Worm (Caenorhabditis elegans) whole organism, late embryonic: ENCODE measurements around the gene W04H10.6.
A peak's percentile ranks its signal among the peaks of the same experiment; 100 is the strongest.

ENCODE experiments used
- C08G9.2 ChIP-seq: sonication (generic microtip); optimal IDR thresholded peaks from 2 replicates; lab custom pipeline; 2016; ENCODE audit warnings: mild to moderate bottlenecking, missing genetic modification characterization, moderate library complexity, missing compliant biosample characterization
- C38D4.7 ChIP-seq: fragments of 200-800 bp; sonication (Bioruptor generic); optimal IDR thresholded peaks from 2 replicates; lab custom pipeline; 2018; ENCODE audit warnings: mild to moderate bottlenecking, missing genetic modification characterization, moderate library complexity, missing compliant biosample characterization
- F13H6.1 ChIP-seq: sonication (generic microtip); optimal IDR thresholded peaks from 2 replicates; lab custom pipeline; 2016; ENCODE audit warnings: missing genetic modification characterization, missing compliant biosample characterization
- K09A11.1 ChIP-seq: sonication (generic microtip); optimal IDR thresholded peaks from 2 replicates; lab custom pipeline; 2017; ENCODE audit warnings: antibody characterized with exemption, mild to moderate bottlenecking, missing genetic modification characterization, missing compliant biosample characterization; ENCODE audit not compliant: insufficient read depth
- Y22D7AL.16 ChIP-seq: sonication (generic microtip); optimal IDR thresholded peaks from 2 replicates; lab custom pipeline; 2016; ENCODE audit warnings: missing genetic modification characterization, missing compliant biosample characterization
- ahr-1 ChIP-seq: sonication (generic microtip); optimal IDR thresholded peaks from 2 replicates; lab custom pipeline; 2016; ENCODE audit warnings: missing genetic modification characterization, missing compliant biosample characterization
- ceh-14 ChIP-seq: sonication (generic microtip); optimal IDR thresholded peaks from 2 replicates; lab custom pipeline; 2016; ENCODE audit warnings: missing genotype, missing genetic modification characterization, missing compliant biosample characterization
- ceh-2 ChIP-seq: sonication (generic microtip); optimal IDR thresholded peaks from 2 replicates; lab custom pipeline; 2016; ENCODE audit warnings: missing genotype, missing genetic modification characterization, missing compliant biosample characterization
- ceh-24 ChIP-seq: sonication (generic microtip); optimal IDR thresholded peaks from 2 replicates; lab custom pipeline; 2016; ENCODE audit warnings: mild to moderate bottlenecking, missing genetic modification characterization, missing compliant biosample characterization
- ceh-31 ChIP-seq: sonication (generic microtip); optimal IDR thresholded peaks from 2 replicates; lab custom pipeline; 2016; ENCODE audit warnings: missing genetic modification characterization, missing compliant biosample characterization
- ceh-45 ChIP-seq: fragments of 200-800 bp; sonication (Bioruptor generic); IDR thresholded peaks from 2 replicates; pipeline ENCODE4 v1.3.6; 2022; ENCODE audit warnings: missing genetic modification reagents, missing genetic modification characterization, missing compliant biosample characterization
- ceh-48 ChIP-seq: sonication (generic microtip); optimal IDR thresholded peaks from 2 replicates; lab custom pipeline; 2016; ENCODE audit warnings: missing genetic modification characterization, inconsistent platforms, missing compliant biosample characterization
- ceh-6 ChIP-seq: fragments of 200-800 bp; sonication (Bioruptor generic); optimal IDR thresholded peaks from 2 replicates; lab custom pipeline; 2018; ENCODE audit warnings: mild to moderate bottlenecking, missing genetic modification characterization, missing compliant biosample characterization
- ceh-9 ChIP-seq: sonication (generic microtip); optimal IDR thresholded peaks from 2 replicates; lab custom pipeline; 2016; ENCODE audit warnings: mild to moderate bottlenecking, missing genetic modification characterization, inconsistent platforms, missing compliant biosample characterization
- che-1 ChIP-seq: sonication (generic microtip); optimal IDR thresholded peaks from 2 replicates; lab custom pipeline; 2016; ENCODE audit warnings: mild to moderate bottlenecking, missing genetic modification characterization, missing compliant biosample characterization
- dve-1 ChIP-seq: sonication (generic microtip); optimal IDR thresholded peaks from 2 replicates; lab custom pipeline; 2017; ENCODE audit warnings: antibody characterized with exemption, mild to moderate bottlenecking, missing genetic modification characterization, missing compliant biosample characterization
- elt-2 ChIP-seq: sonication (generic microtip); optimal IDR thresholded peaks from 2 replicates; lab custom pipeline; 2016; ENCODE audit warnings: missing genetic modification reagents, missing genetic modification characterization, missing compliant biosample characterization
- eyg-1 ChIP-seq: sonication (generic microtip); optimal IDR thresholded peaks from 2 replicates; lab custom pipeline; 2016; ENCODE audit warnings: missing genotype, missing genetic modification characterization, missing compliant biosample characterization
- fkh-6 ChIP-seq: sonication (generic microtip); optimal IDR thresholded peaks from 2 replicates; lab custom pipeline; 2016; ENCODE audit warnings: missing genetic modification characterization, missing compliant biosample characterization
- gmeb-2 ChIP-seq: sonication (generic microtip); optimal IDR thresholded peaks from 2 replicates; lab custom pipeline; 2016; ENCODE audit warnings: missing genetic modification characterization, inconsistent platforms, missing compliant biosample characterization
- hlh-13 ChIP-seq: fragments of 200-800 bp; sonication (Bioruptor generic); optimal IDR thresholded peaks from 2 replicates; lab custom pipeline; 2018; ENCODE audit warnings: mild to moderate bottlenecking, missing genetic modification characterization, missing compliant biosample characterization
- hlh-30 ChIP-seq: sonication (generic microtip); optimal IDR thresholded peaks from 2 replicates; lab custom pipeline; 2017; ENCODE audit warnings: antibody characterized with exemption, missing genetic modification characterization, missing compliant biosample characterization; ENCODE audit not compliant: insufficient read depth
- hlh-6 ChIP-seq: sonication (generic microtip); optimal IDR thresholded peaks from 2 replicates; lab custom pipeline; 2016; ENCODE audit warnings: missing genotype, missing genetic modification characterization, missing compliant biosample characterization
- hlh-8 ChIP-seq: sonication (generic microtip); optimal IDR thresholded peaks from 2 replicates; lab custom pipeline; 2016; ENCODE audit warnings: missing genotype, missing genetic modification characterization, missing compliant biosample characterization
- lim-6 ChIP-seq: sonication (generic microtip); optimal IDR thresholded peaks from 2 replicates; lab custom pipeline; 2016; ENCODE audit warnings: missing genetic modification characterization, missing compliant biosample characterization
- lin-11 ChIP-seq: fragments of 200-800 bp; sonication (Bioruptor generic); optimal IDR thresholded peaks from 2 replicates; lab custom pipeline; 2018; ENCODE audit warnings: mild to moderate bottlenecking, missing genetic modification characterization, missing compliant biosample characterization
- madf-2 ChIP-seq: sonication (generic microtip); optimal IDR thresholded peaks from 2 replicates; lab custom pipeline; 2017; ENCODE audit warnings: missing genetic modification characterization, missing compliant biosample characterization
- nfya-1 ChIP-seq: sonication (generic microtip); optimal IDR thresholded peaks from 2 replicates; lab custom pipeline; 2017; ENCODE audit warnings: missing genetic modification characterization, mild to moderate bottlenecking, missing compliant biosample characterization, antibody characterized with exemption, moderate library complexity
- npax-4 ChIP-seq: sonication (generic microtip); optimal IDR thresholded peaks from 2 replicates; lab custom pipeline; 2016; ENCODE audit warnings: missing genetic modification characterization, missing compliant biosample characterization
- odd-2 ChIP-seq: sonication (generic microtip); optimal IDR thresholded peaks from 2 replicates; lab custom pipeline; 2017; ENCODE audit warnings: antibody characterized with exemption, mild to moderate bottlenecking, missing genetic modification characterization, missing compliant biosample characterization
- pag-3 ChIP-seq: sonication (generic microtip); optimal IDR thresholded peaks from 2 replicates; lab custom pipeline; 2016; ENCODE audit warnings: missing compliant biosample characterization, missing genetic modification characterization, borderline replicate concordance
- pat-9 ChIP-seq: fragments of 200-800 bp; sonication (Bioruptor generic); optimal IDR thresholded peaks from 2 replicates; lab custom pipeline; 2018; ENCODE audit warnings: mild to moderate bottlenecking, missing genetic modification characterization, moderate library complexity, missing compliant biosample characterization
- pha-2 ChIP-seq: sonication (generic microtip); optimal IDR thresholded peaks from 2 replicates; lab custom pipeline; 2017; ENCODE audit warnings: mild to moderate bottlenecking, missing genetic modification characterization, missing compliant biosample characterization
- pha-4 ChIP-seq: fragments of 150-350 bp; optimal IDR thresholded peaks from 2 replicates; lab custom pipeline; 2018; ENCODE audit warnings: missing biosample characterization, missing genetic modification reagents, missing genetic modification characterization
- pqm-1 ChIP-seq: sonication (generic microtip); optimal IDR thresholded peaks from 2 replicates; lab custom pipeline; 2016; ENCODE audit warnings: missing genetic modification characterization, missing compliant biosample characterization
- ref-2 ChIP-seq: sonication (generic microtip); optimal IDR thresholded peaks from 2 replicates; lab custom pipeline; 2016; ENCODE audit warnings: missing genetic modification characterization, missing compliant biosample characterization
- sdc-2 ChIP-seq: sonication (generic microtip); optimal IDR thresholded peaks from 2 replicates; lab custom pipeline; 2016; ENCODE audit warnings: missing genotype, missing genetic modification characterization, missing compliant biosample characterization
- sox-4 ChIP-seq: sonication (generic microtip); optimal IDR thresholded peaks from 2 replicates; lab custom pipeline; 2017; ENCODE audit warnings: mild to moderate bottlenecking, missing genetic modification characterization, inconsistent platforms, missing compliant biosample characterization
- tbx-2 ChIP-seq: sonication (generic microtip); optimal IDR thresholded peaks from 2 replicates; lab custom pipeline; 2016; ENCODE audit warnings: missing genetic modification characterization, missing compliant biosample characterization
- tbx-7 ChIP-seq: sonication (generic microtip); optimal IDR thresholded peaks from 2 replicates; lab custom pipeline; 2016; ENCODE audit warnings: missing genotype, missing genetic modification characterization, missing compliant biosample characterization
- ttx-3 ChIP-seq: sonication (generic microtip); optimal IDR thresholded peaks from 2 replicates; lab custom pipeline; 2016; ENCODE audit warnings: missing genetic modification reagents, missing genetic modification characterization, missing compliant biosample characterization
- unc-42 ChIP-seq: sonication (generic microtip); optimal IDR thresholded peaks from 2 replicates; lab custom pipeline; 2016; ENCODE audit warnings: missing genotype, missing genetic modification characterization, missing compliant biosample characterization
- unc-55 ChIP-seq: sonication (generic microtip); optimal IDR thresholded peaks from 2 replicates; lab custom pipeline; 2017; ENCODE audit warnings: missing biosample characterization, missing genetic modification reagents, missing genetic modification characterization
- unc-86 ChIP-seq: sonication (generic microtip); optimal IDR thresholded peaks from 2 replicates; lab custom pipeline; 2016; ENCODE audit warnings: missing genetic modification characterization, missing compliant biosample characterization
- ztf-16 ChIP-seq: sonication (generic microtip); optimal IDR thresholded peaks from 2 replicates; lab custom pipeline; 2017; ENCODE audit warnings: missing genetic modification characterization, missing compliant biosample characterization

Gene W04H10.6

ce11 chrII:629454-629853, 21.2 kb upstream of the W04H10.6 start:
- TF ChIP-seq ceh-45 (GFP tag; lab: Robert Waterston, UW) = 0 out of 2 replicates have a peak, but pooled peaks have one; percentile 50
- TF ChIP-seq, all 69 proteins: peak for 1; not testable (repeated sequence) for 68

ce11 chrII:627913-628312, 19.7 kb upstream of the W04H10.6 start:
- TF ChIP-seq sox-4 = no peak
- no peak for TF ChIP-seq hlh-30
- no peak for TF ChIP-seq pha-2 (tag; lab: Kevin White, UChicago)
- TF ChIP-seq eyg-1 (tag; lab: Kevin White, UChicago) = no peak
- no peak for TF ChIP-seq ceh-24 (tag; lab: Kevin White, UChicago)
- no peak for TF ChIP-seq C38D4.7 (GFP tag; lab: Kevin White, UChicago)
- no peak for TF ChIP-seq C08G9.2 (tag; lab: Kevin White, UChicago)
- no peak for TF ChIP-seq npax-4 (tag; lab: Kevin White, UChicago)
- TF ChIP-seq ceh-6 (GFP tag; lab: Kevin White, UChicago) = no peak
- no peak for TF ChIP-seq K09A11.1 (tag; lab: Kevin White, UChicago)
- no peak for TF ChIP-seq elt-2
- TF ChIP-seq ceh-2 (tag; lab: Kevin White, UChicago) = no peak
- no peak for TF ChIP-seq ref-2 (tag; lab: Kevin White, UChicago)

- TF ChIP-seq dve-1 = no peak
- TF ChIP-seq ceh-6 (GFP tag; lab: Kevin White, UChicago) = no peak
- TF ChIP-seq odd-2 (tag; lab: Kevin White, UChicago) = no peak
- TF ChIP-seq ttx-3 (tag; lab: Kevin White, UChicago) = no peak
- TF ChIP-seq unc-55 (GFP tag; lab: Kevin White, UChicago) = no peak
- TF ChIP-seq lin-11 (tag; lab: Kevin White, UChicago) = no peak
- no peak for TF ChIP-seq eyg-1 (tag; lab: Kevin White, UChicago)
- TF ChIP-seq elt-2 = no peak
- TF ChIP-seq pha-2 (tag; lab: Kevin White, UChicago) = no peak
- no peak for TF ChIP-seq fkh-6
- TF ChIP-seq ceh-9 (tag; lab: Kevin White, UChicago) = no peak
- TF ChIP-seq unc-86 (tag; lab: Kevin White, UChicago) = no peak
- TF ChIP-seq ceh-14 (tag; lab: Kevin White, UChicago) = no peak
- no peak for TF ChIP-seq pqm-1 (tag; lab: Kevin White, UChicago)
- no peak for TF ChIP-seq ahr-1 (tag; lab: Kevin White, UChicago)
- no peak for TF ChIP-seq K09A11.1 (tag; lab: Kevin White, UChicago)
- TF ChIP-seq ztf-16 (tag; lab: Kevin White, UChicago) = no peak
- no peak for TF ChIP-seq lim-6 (tag; lab: Kevin White, UChicago)
These were observed 19.0 kb upstream of the W04H10.6 start, which contains the start of gene arrd-1 for ce11 chrII:627205-627604. TSS of gene arrd-1 (plus strand) at chrII:627505.

DNA sequence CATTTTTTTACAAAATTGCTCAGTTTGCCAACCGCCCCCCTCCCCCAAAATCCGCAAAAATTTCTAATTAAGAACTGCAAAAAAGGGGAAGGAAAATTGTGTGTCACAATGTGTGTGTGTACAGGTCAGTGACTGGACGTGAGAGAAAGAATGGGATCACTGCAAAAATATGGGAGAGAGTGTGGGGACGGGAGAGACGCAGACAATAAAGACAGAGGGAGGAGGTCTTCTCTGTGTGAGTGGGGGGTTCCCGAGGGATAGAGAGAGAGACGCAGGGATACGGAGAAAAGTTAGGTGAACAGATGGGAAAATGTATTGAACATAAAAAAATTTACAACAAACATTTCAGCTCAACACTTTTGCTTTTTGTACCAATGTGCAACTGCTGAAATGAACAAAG, 17.7 kb upstream of the W04H10.6 start:
- TF ChIP-seq ceh-24 (tag; lab: Kevin White, UChicago) (no peak), ceh-2 (tag; lab: Kevin White, UChicago) (peak; percentile 2), nfya-1 (tag; lab: Kevin White, UChicago) (peak; percentile 62), sdc-2 (tag; lab: Kevin White, UChicago) (no peak), pqm-1 (tag; lab: Kevin White, UChicago) (no peak), lin-11 (tag; lab: Kevin White, UChicago) (no peak), ceh-45 (GFP tag; lab: Robert Waterston, UW) (no peak), eyg-1 (tag; lab: Kevin White, UChicago) (no peak), gmeb-2 (tag; lab: Kevin White, UChicago) (no peak), Y22D7AL.16 (tag; lab: Kevin White, UChicago) (no peak), hlh-30 (peak; percentile 18), K09A11.1 (tag; lab: Kevin White, UChicago) (no peak), hlh-13 (GFP tag; lab: Kevin White, UChicago) (no peak), ztf-16 (tag; lab: Kevin White, UChicago) (no peak), hlh-6 (tag; lab: Kevin White, UChicago) (no peak), pha-4 (tag; lab: Kevin White, UChicago) (no peak), unc-42 (peak; percentile 12), unc-55 (GFP tag; lab: Kevin White, UChicago) (peak; percentile 75), che-1 (tag; lab: Kevin White, UChicago) (no peak), tbx-2 (tag; lab: Kevin White, UChicago) (peak; percentile 38), hlh-8 (tag; lab: Kevin White, UChicago) (no peak), pag-3 (no peak), ahr-1 (tag; lab: Kevin White, UChicago) (no peak), tbx-7 (tag; lab: Kevin White, UChicago) (no peak), ceh-31 (tag; lab: Kevin White, UChicago) (peak; percentile 61), pat-9 (tag; lab: Kevin White, UChicago) (no peak), ceh-48 (tag; lab: Kevin White, UChicago) (no peak), madf-2 (tag; lab: Kevin White, UChicago) (no peak), F13H6.1 (peak; percentile 4)
